Worm (Caenorhabditis elegans) whole organism, young adult: ENCODE results near the gene lgc-33.
A peak's percentile ranks its signal among the peaks of the same experiment; 100 is the strongest.

Source experiments
- F10E7.11 ChIP-seq: sonication (generic microtip); optimal IDR thresholded peaks from 2 replicates; lab custom pipeline; 2017; ENCODE audit warnings: mild to moderate bottlenecking, missing genetic modification characterization, moderate library complexity, missing compliant biosample characterization
- F23B12.7 ChIP-seq: sonication (generic microtip); optimal IDR thresholded peaks from 2 replicates; lab custom pipeline; 2017; ENCODE audit warnings: missing genetic modification characterization, mild to moderate bottlenecking, missing compliant biosample characterization, antibody characterized with exemption, moderate library complexity; ENCODE audit not compliant: insufficient read depth
- F33H1.4 ChIP-seq: fragments of 200-800 bp; sonication (Bioruptor generic); IDR thresholded peaks from 2 replicates; pipeline ENCODE4 v1.3.6; 2022; ENCODE audit warnings: missing genetic modification reagents, missing genetic modification characterization, missing compliant biosample characterization
- F37B4.10 ChIP-seq: fragments of 200-800 bp; sonication (Bioruptor generic); IDR thresholded peaks from 2 replicates; pipeline ENCODE4 v1.3.6; 2022; ENCODE audit warnings: missing genetic modification characterization, missing compliant biosample characterization
- F49E8.2 ChIP-seq: sonication (generic microtip); optimal IDR thresholded peaks from 3 replicates; lab custom pipeline; 2017; ENCODE audit warnings: missing genetic modification characterization, mild to moderate bottlenecking, missing compliant biosample characterization, antibody characterized with exemption, moderate library complexity; ENCODE audit not compliant: insufficient read depth
- F55B11.4 ChIP-seq: sonication (generic microtip); optimal IDR thresholded peaks from 2 replicates; lab custom pipeline; 2016; ENCODE audit warnings: missing compliant biosample characterization, missing genetic modification characterization, borderline replicate concordance; ENCODE audit not compliant: insufficient read depth
- F57A8.1 ChIP-seq: fragments of 200-800 bp; sonication (Bioruptor generic); optimal IDR thresholded peaks from 2 replicates; lab custom pipeline; 2018; ENCODE audit warnings: mild to moderate bottlenecking, missing genetic modification characterization, moderate library complexity, missing compliant biosample characterization
- K12H6.12 ChIP-seq: fragments of 200-800 bp; sonication (Bioruptor generic); optimal IDR thresholded peaks from 2 replicates; lab custom pipeline; 2018; ENCODE audit warnings: mild to moderate bottlenecking, missing genetic modification characterization, missing compliant biosample characterization
- T26A5.8 ChIP-seq: sonication (generic microtip); optimal IDR thresholded peaks from 2 replicates; lab custom pipeline; 2016; ENCODE audit warnings: missing genetic modification characterization, missing compliant biosample characterization
- aptf-3 ChIP-seq: fragments of 200-800 bp; sonication (Bioruptor generic); IDR thresholded peaks from 2 replicates; pipeline ENCODE4 v1.3.6; 2022; ENCODE audit warnings: missing genetic modification characterization, missing compliant biosample characterization
- athp-1 ChIP-seq: sonication (generic microtip); optimal IDR thresholded peaks from 2 replicates; lab custom pipeline; 2017; ENCODE audit warnings: mild to moderate bottlenecking, missing genetic modification characterization, missing compliant biosample characterization
- attf-3 ChIP-seq: fragments of 200-800 bp; sonication (Bioruptor generic); conservative IDR thresholded peaks from 2 replicates; pipeline ENCODE4 v1.3.6; 2022; ENCODE audit warnings: missing genetic modification reagents, missing genetic modification characterization, missing compliant biosample characterization
- attf-5 ChIP-seq: fragments of 200-800 bp; sonication (Bioruptor generic); optimal IDR thresholded peaks from 2 replicates; lab custom pipeline; 2018; ENCODE audit warnings: mild to moderate bottlenecking, missing genetic modification characterization, missing compliant biosample characterization
- bed-1 ChIP-seq: fragments of 200-800 bp; sonication (Bioruptor generic); IDR thresholded peaks from 2 replicates; pipeline ENCODE4 v1.3.6; 2022; ENCODE audit warnings: missing genetic modification reagents, missing genetic modification characterization, missing compliant biosample characterization
- cebp-1 ChIP-seq, 2 experiments: fragments of 200-800 bp in 1 of 2; sonication (Bioruptor generic) in 1 of 2; sonication (generic microtip) in 1 of 2; IDR thresholded peaks in 1 of 2; optimal IDR thresholded peaks in 1 of 2; 2 replicates each; pipeline versions ENCODE4 v1.3.6 to Lab custom; 2017 to 2022; ENCODE audit warnings: missing compliant biosample characterization in 2 of 2, missing genetic modification characterization in 2 of 2, mild to moderate bottlenecking in 1 of 2, missing genetic modification reagents in 1 of 2, moderate library complexity in 1 of 2
- ceh-100 ChIP-seq: fragments of 200-800 bp; sonication (Bioruptor generic); IDR thresholded peaks from 2 replicates; pipeline ENCODE4 v1.3.6; 2022; ENCODE audit warnings: missing genetic modification reagents, missing genetic modification characterization, missing compliant biosample characterization
- chd-7 ChIP-seq: sonication (generic microtip); optimal IDR thresholded peaks from 2 replicates; lab custom pipeline; 2016; ENCODE audit warnings: mild to moderate bottlenecking, missing genetic modification characterization, moderate library complexity, missing compliant biosample characterization
- dox-1 ChIP-seq: fragments of 200-800 bp; sonication (Bioruptor generic); IDR thresholded peaks from 2 replicates; pipeline ENCODE4 v1.3.6; 2022; ENCODE audit warnings: missing genetic modification reagents, missing genetic modification characterization, missing compliant biosample characterization
- dpff-1 ChIP-seq: sonication (generic microtip); optimal IDR thresholded peaks from 2 replicates; lab custom pipeline; 2017; ENCODE audit warnings: mild to moderate bottlenecking, missing genetic modification characterization, missing compliant biosample characterization
- dpl-1 ChIP-seq: fragments of 150-350 bp; optimal IDR thresholded peaks from 2 replicates; lab custom pipeline; 2014; ENCODE audit warnings: missing biosample characterization, missing genetic modification reagents, missing genetic modification characterization
- efl-1 ChIP-seq: fragments of 150-350 bp; optimal IDR thresholded peaks from 2 replicates; lab custom pipeline; 2014; ENCODE audit warnings: missing biosample characterization, missing genetic modification reagents, missing genetic modification characterization
- egl-44 ChIP-seq: fragments of 200-800 bp; sonication (Bioruptor generic); IDR thresholded peaks from 2 replicates; pipeline ENCODE4 v1.3.6; 2022; ENCODE audit warnings: missing genetic modification reagents, missing genetic modification characterization, missing compliant biosample characterization
- ets-4 ChIP-seq: fragments of 200-800 bp; sonication (Bioruptor generic); optimal IDR thresholded peaks from 2 replicates; lab custom pipeline; 2018; ENCODE audit warnings: mild to moderate bottlenecking, missing genetic modification characterization, missing compliant biosample characterization
- hsf-1 ChIP-seq: fragments of 200-800 bp; sonication (Bioruptor generic); IDR thresholded peaks from 2 replicates; pipeline ENCODE4 v1.3.6; 2022; ENCODE audit warnings: missing genetic modification reagents, missing genetic modification characterization, missing compliant biosample characterization
- lin-26 ChIP-seq: fragments of 200-800 bp; sonication (Bioruptor generic); IDR thresholded peaks from 2 replicates; pipeline ENCODE4 v1.3.6; 2022; ENCODE audit warnings: missing genetic modification reagents, missing genetic modification characterization, missing compliant biosample characterization
- lin-35 ChIP-seq, 3 experiments: fragments of 150-350 bp in 2 of 3; sonication (generic microtip) in 1 of 3; optimal IDR thresholded peaks; 2 replicates each; lab custom pipeline; 2014 to 2018; ENCODE audit warnings: missing biosample characterization in 3 of 3, missing genetic modification characterization in 3 of 3, missing genetic modification reagents in 3 of 3
- lin-54 ChIP-seq: fragments of 200-800 bp; sonication (Bioruptor generic); optimal IDR thresholded peaks from 2 replicates; lab custom pipeline; 2018; ENCODE audit warnings: mild to moderate bottlenecking, missing genetic modification characterization, missing compliant biosample characterization
- lsl-1 ChIP-seq: fragments of 200-800 bp; sonication (Bioruptor generic); optimal IDR thresholded peaks from 2 replicates; lab custom pipeline; 2018; ENCODE audit warnings: mild to moderate bottlenecking, missing genetic modification characterization, moderate library complexity, missing compliant biosample characterization
- madf-3 ChIP-seq: fragments of 200-800 bp; sonication (Bioruptor generic); IDR thresholded peaks from 2 replicates; pipeline ENCODE4 v1.3.6; 2022; ENCODE audit warnings: missing genetic modification reagents, missing genetic modification characterization, missing compliant biosample characterization
- madf-6 ChIP-seq: fragments of 200-800 bp; sonication (Bioruptor generic); IDR thresholded peaks from 2 replicates; pipeline ENCODE4 v1.3.6; 2022; ENCODE audit warnings: missing genetic modification reagents, missing genetic modification characterization, missing compliant biosample characterization
- madf-8 ChIP-seq: fragments of 200-800 bp; sonication (Bioruptor generic); conservative IDR thresholded peaks from 2 replicates; pipeline ENCODE4 v1.3.6; 2022; ENCODE audit warnings: missing genetic modification reagents, missing genetic modification characterization, missing compliant biosample characterization
- mel-28 ChIP-seq: sonication (generic microtip); optimal IDR thresholded peaks from 2 replicates; lab custom pipeline; 2016; ENCODE audit warnings: borderline replicate concordance, mild to moderate bottlenecking, missing genetic modification characterization, missing compliant biosample characterization
- nfya-1 ChIP-seq: sonication (generic microtip); optimal IDR thresholded peaks from 2 replicates; lab custom pipeline; 2017; ENCODE audit warnings: antibody characterized with exemption, missing compliant biosample characterization, missing genetic modification characterization, borderline replicate concordance; ENCODE audit not compliant: insufficient read depth
- nfyb-1 ChIP-seq: fragments of 200-800 bp; sonication (Bioruptor generic); IDR thresholded peaks from 2 replicates; pipeline ENCODE4 v1.3.6; 2022; ENCODE audit warnings: missing genetic modification reagents, missing genetic modification characterization, missing compliant biosample characterization
- nhr-120 ChIP-seq: fragments of 200-800 bp; sonication (Bioruptor generic); IDR thresholded peaks from 2 replicates; pipeline ENCODE4 v1.3.6; 2022; ENCODE audit warnings: missing genetic modification characterization, missing compliant biosample characterization
- nhr-27 ChIP-seq: fragments of 200-800 bp; sonication (Bioruptor generic); optimal IDR thresholded peaks from 2 replicates; lab custom pipeline; 2018; ENCODE audit warnings: mild to moderate bottlenecking, missing genetic modification characterization, moderate library complexity, missing compliant biosample characterization
- nhr-80 ChIP-seq: sonication (generic microtip); optimal IDR thresholded peaks from 2 replicates; lab custom pipeline; 2016; ENCODE audit warnings: missing genetic modification characterization, missing compliant biosample characterization
- snpc-1.3 ChIP-seq: sonication (generic microtip); optimal IDR thresholded peaks from 2 replicates; lab custom pipeline; 2017; ENCODE audit warnings: missing genetic modification characterization, mild to moderate bottlenecking, missing compliant biosample characterization, antibody characterized with exemption, moderate library complexity, missing genotype, missing genetic modification reagents; ENCODE audit not compliant: insufficient read depth
- tbp1 ChIP-seq: fragments of 200-800 bp; sonication (Bioruptor generic); optimal IDR thresholded peaks from 2 replicates; lab custom pipeline; 2018; ENCODE audit warnings: mild to moderate bottlenecking, missing genetic modification characterization, missing compliant biosample characterization
- tlf-1 ChIP-seq: fragments of 200-800 bp; sonication (Bioruptor generic); optimal IDR thresholded peaks from 2 replicates; lab custom pipeline; 2018; ENCODE audit warnings: mild to moderate bottlenecking, missing genetic modification characterization, missing compliant biosample characterization
- ztf-3 ChIP-seq: fragments of 200-800 bp; sonication (Bioruptor generic); optimal IDR thresholded peaks from 2 replicates; lab custom pipeline; 2018; ENCODE audit warnings: mild to moderate bottlenecking, missing genetic modification characterization, missing compliant biosample characterization

lgc-33 gene

ce11 chrIV:831796-832486 lies 13.4 kb upstream of the lgc-33 start, which contains the start of the genes madf-1 and Y55F3BR.10 (continued):
- TF ChIP-seq attf-5 (no peak), lin-54 (no peak)

ce11 chrIV:833517-833916 lies 11.8 kb upstream of the lgc-33 start:
- TF ChIP-seq mel-28 (tag; lab: Kevin White, UChicago) (no peak), attf-3 (GFP tag; lab: Robert Waterston, UW) (no peak), cebp-1 (GFP tag; IDR thresholded peaks at IDR 0.05; lab: Robert Waterston, UW) (0 out of 2 replicates have a peak, but pooled peaks have one; percentile 11), cebp-1 (tag; optimal IDR thresholded peaks at IDR 0.05; lab: Kevin White, UChicago) (peak; percentile 29), dox-1 (GFP tag; lab: Robert Waterston, UW) (no peak), tbp1 (GFP tag; lab: Kevin White, UChicago) (no peak), nhr-27 (no peak), F10E7.11 (no peak), athp-1 (tag; lab: Kevin White, UChicago) (no peak), F33H1.4 (GFP tag; lab: Robert Waterston, UW) (no peak), efl-1 (GFP tag; lab: Kevin White, UChicago) (peak; percentile 5), ztf-3 (GFP tag; lab: Kevin White, UChicago) (no peak), F55B11.4 (tag; lab: Kevin White, UChicago) (no peak), nhr-120 (GFP tag; lab: Robert Waterston, UW) (no peak), egl-44 (GFP tag; lab: Robert Waterston, UW) (no peak), nfya-1 (no peak), chd-7 (tag; lab: Kevin White, UChicago) (no peak)

ce11 chrIV:842095-842494 lies 3.2 kb upstream of the lgc-33 start, which contains the start of gene Y55F3BR.6:
TSS of gene Y55F3BR.6 (minus strand) at chrIV:842126.
- peak; percentile 23; the same call in 1 of the 2 replicates for TF ChIP-seq madf-6 (GFP tag; lab: Robert Waterston, UW)
- TF ChIP-seq efl-1 (GFP tag; lab: Kevin White, UChicago), result peak; percentile 61
- no peak for TF ChIP-seq nhr-27
- TF ChIP-seq nfya-1, result no peak
- TF ChIP-seq dpl-1 (GFP tag; lab: Kevin White, UChicago), result peak; percentile 30
- TF ChIP-seq lsl-1 (GFP tag; lab: Kevin White, UChicago), result peak; percentile 27
- peak; percentile 79 for TF ChIP-seq lin-54
- TF ChIP-seq, all 124 proteins: peak for 5

ce11 chrIV:842630-843029 lies 2.7 kb upstream of the lgc-33 start:
- TF ChIP-seq chd-7 (tag; lab: Kevin White, UChicago), result no peak
- no peak for TF ChIP-seq K12H6.12
- no peak for TF ChIP-seq hsf-1 (GFP tag; lab: Robert Waterston, UW)
- no peak for TF ChIP-seq ceh-100 (GFP tag; lab: Robert Waterston, UW)
- no peak for TF ChIP-seq snpc-1.3 (tag; lab: Kevin White, UChicago)
- TF ChIP-seq madf-3 (GFP tag; lab: Robert Waterston, UW), result no peak
- no peak for TF ChIP-seq F57A8.1 (GFP tag; lab: Kevin White, UChicago)
- TF ChIP-seq T26A5.8, result no peak
- TF ChIP-seq F37B4.10 (GFP tag; lab: Robert Waterston, UW), result no peak
- no peak for TF ChIP-seq bed-1 (GFP tag; lab: Robert Waterston, UW)
- TF ChIP-seq madf-8 (GFP tag; lab: Robert Waterston, UW), result no peak
- peak; percentile 4 for TF ChIP-seq nhr-80
- peak; percentile 90 for TF ChIP-seq F23B12.7
- TF ChIP-seq dpff-1 (tag; lab: Kevin White, UChicago), result no peak
- no peak for TF ChIP-seq nfyb-1 (GFP tag; lab: Robert Waterston, UW)
- TF ChIP-seq attf-5, result peak; percentile 4
- TF ChIP-seq F49E8.2 (tag; lab: Kevin White, UChicago), result no peak
- peak; percentile 82 for TF ChIP-seq lin-26 (GFP tag; lab: Robert Waterston, UW)
- no peak for TF ChIP-seq F10E7.11
- no peak for TF ChIP-seq dox-1 (GFP tag; lab: Robert Waterston, UW)
- no peak for TF ChIP-seq ets-4 (GFP tag; lab: Kevin White, UChicago)
- no peak for TF ChIP-seq aptf-3 (GFP tag; lab: Robert Waterston, UW)
- TF ChIP-seq tlf-1 (GFP tag; lab: Kevin White, UChicago), result no peak
- TF ChIP-seq lin-35 (GFP tag; optimal IDR thresholded peaks at IDR 0.05; lab: Kevin White, UChicago), result no peak
